Worm (Caenorhabditis elegans): Measurements from ENCODE around the gene Y57A10A.14.

Gene Y57A10A.14

ce11 chrII:12172273-12172672 is 13.5 kb upstream of the Y57A10A.14 start, which contains the start of gene rol-1:
Gene rol-1, plus strand, starts transcription at chrII:12172573.
- TF ChIP-seq ztf-18 (tag; optimal IDR thresholded peaks at IDR 0.05) (no peak), ztf-3 (GFP tag; optimal IDR thresholded peaks at IDR 0.05) (no peak), efl-1 (GFP tag; optimal IDR thresholded peaks at IDR 0.05) (no peak), akir-1 (GFP tag; optimal IDR thresholded peaks at IDR 0.05) (no peak), hmg-20 (GFP tag; IDR thresholded peaks at IDR 0.05) (no peak), dpl-1 (GFP tag; optimal IDR thresholded peaks at IDR 0.05) (no peak), die-1 (tag; optimal IDR thresholded peaks at IDR 0.05) (no peak), pha-4 (tag; optimal IDR thresholded peaks at IDR 0.05) (no peak), snpc-1.1 (tag; optimal IDR thresholded peaks at IDR 0.05; ENCODE audit: insufficient read depth) (no peak), madf-3 (GFP tag; IDR thresholded peaks at IDR 0.05) (no peak), mxl-1 (tag; optimal IDR thresholded peaks at IDR 0.05) (no peak), K12H6.12 (tag; optimal IDR thresholded peaks at IDR 0.05) (no peak), ceh-100 (GFP tag; IDR thresholded peaks at IDR 0.05) (no peak), egrh-3 (GFP tag; IDR thresholded peaks at IDR 0.05) (no peak), ama-1 (optimal IDR thresholded peaks at IDR 0.05) (no peak), ama-1 (GFP tag; optimal IDR thresholded peaks at IDR 0.05) (no peak), F49E8.2 (tag; optimal IDR thresholded peaks at IDR 0.05; ENCODE audit: insufficient read depth) (no peak), ztf-6 (GFP tag; IDR thresholded peaks at IDR 0.05) (no peak), zim-3 (tag; optimal IDR thresholded peaks at IDR 0.05) (no peak), F23B12.7 (tag; optimal IDR thresholded peaks at IDR 0.05; ENCODE audit: insufficient read depth) (no peak), attf-6 (GFP tag; IDR thresholded peaks at IDR 0.05) (no peak)

DNA sequence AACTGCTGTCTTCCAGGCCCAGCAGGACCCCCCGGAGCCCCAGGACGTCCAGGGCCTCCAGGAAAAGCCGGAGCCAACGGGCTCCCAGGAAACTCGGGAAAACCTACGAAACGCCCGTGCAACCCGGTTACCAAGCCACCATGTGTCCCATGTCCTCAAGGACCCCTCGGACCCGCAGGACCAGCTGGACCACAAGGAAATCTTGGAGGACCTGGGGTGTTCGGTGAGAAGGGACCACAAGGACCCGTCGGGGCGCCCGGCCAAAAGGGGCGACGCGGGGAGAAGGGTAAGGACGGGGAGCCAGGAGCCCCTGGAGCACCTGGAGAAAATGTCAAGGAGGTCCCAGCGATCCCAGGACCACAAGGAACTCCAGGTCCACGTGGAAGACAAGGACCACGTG is 10.3 kb upstream of the Y57A10A.14 start:
- TF ChIP-seq zfh-2 (GFP tag; conservative IDR thresholded peaks at IDR 0.05) (peak; percentile 93), egrh-3 (GFP tag; IDR thresholded peaks at IDR 0.05) (peak; percentile 91), K11D2.4 (GFP tag; IDR thresholded peaks at IDR 0.05) (no peak)

ce11 chrII:12176521-12176920 is 9.2 kb upstream of the Y57A10A.14 start:
- TF ChIP-seq him-1 (tag; optimal IDR thresholded peaks at IDR 0.05) (peak; percentile 70), K12H6.12 (tag; optimal IDR thresholded peaks at IDR 0.05) (no peak)

DNA sequence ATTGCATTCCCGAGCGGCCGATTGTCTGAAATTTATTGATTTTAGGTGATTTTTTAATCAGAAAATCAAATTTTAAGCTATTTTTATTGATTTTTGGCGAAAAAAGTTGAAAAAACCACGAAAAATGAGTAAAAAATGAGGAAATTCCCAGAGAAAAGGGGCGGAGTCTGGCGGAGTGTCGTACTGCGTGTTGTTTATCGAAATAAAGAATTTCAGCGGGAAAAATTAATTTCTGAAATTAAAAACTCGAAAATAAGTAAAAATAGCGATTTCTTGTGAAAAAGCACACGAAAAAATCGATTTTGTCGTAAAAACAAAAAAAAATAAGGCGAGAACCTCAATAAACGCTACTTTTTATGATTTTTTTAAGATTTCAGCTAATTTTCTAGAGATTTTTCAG is 880 bp upstream of the Y57A10A.14 start, which contains the start of gene Y57A10A.13:
Gene Y57A10A.13, minus strand, starts transcription at position 46 of the 400 bp plus-strand sequence.
- TF ChIP-seq attf-3 (GFP tag; conservative IDR thresholded peaks at IDR 0.05) (peak; percentile 84), efl-1 (GFP tag; optimal IDR thresholded peaks at IDR 0.05) (peak; percentile 43), ztf-6 (GFP tag; IDR thresholded peaks at IDR 0.05) (no peak)

DNA sequence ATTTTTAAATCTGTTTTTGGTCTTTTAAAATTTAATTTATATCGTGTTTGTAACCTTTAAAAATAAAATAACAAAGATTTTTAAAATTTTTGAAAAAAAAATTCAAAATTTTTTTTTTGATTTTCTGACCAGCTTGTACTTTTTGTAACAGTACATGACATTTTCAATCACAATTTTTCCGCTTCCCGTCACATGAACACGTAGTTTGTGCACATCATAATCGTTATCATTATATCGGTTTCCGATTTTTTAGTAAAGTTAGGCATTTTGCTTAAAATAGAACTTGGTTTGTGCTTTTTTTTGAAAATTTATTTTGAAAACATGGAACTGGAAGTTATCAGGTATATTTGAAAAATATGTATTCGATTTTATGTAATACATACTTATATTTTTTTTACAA is 989 bp downstream of the Y57A10A.14 start:
- TF ChIP-seq egl-44 (GFP tag; IDR thresholded peaks at IDR 0.05) (no peak), K12H6.12 (tag; optimal IDR thresholded peaks at IDR 0.05) (no peak), dpff-1 (tag; optimal IDR thresholded peaks at IDR 0.05) (no peak), B0261.1 (tag; optimal IDR thresholded peaks at IDR 0.05) (no peak), F55B11.4 (tag; optimal IDR thresholded peaks at IDR 0.05; ENCODE audit: borderline replicate concordance, insufficient read depth) (no peak), lsy-27 (tag; optimal IDR thresholded peaks at IDR 0.05; ENCODE audit: borderline replicate concordance, insufficient read depth) (no peak), akir-1 (GFP tag; optimal IDR thresholded peaks at IDR 0.05) (no peak), nhr-120 (GFP tag; IDR thresholded peaks at IDR 0.05) (no peak), lin-35 (GFP tag; optimal IDR thresholded peaks at IDR 0.05) (no peak), rpc-1 (optimal IDR thresholded peaks at IDR 0.05) (no peak), rpc-1 (tag; optimal IDR thresholded peaks at IDR 0.05) (no peak), ets-4 (GFP tag; optimal IDR thresholded peaks at IDR 0.05) (no peak), sdz-38 (tag; optimal IDR thresholded peaks at IDR 0.05) (no peak), dpl-1 (GFP tag; optimal IDR thresholded peaks at IDR 0.05) (no peak)

Measured in whole organism, young adult.